Fruit fly (Drosophila melanogaster) whole organism, embryonic: ENCODE measurements around the gene Scr.

Source experiments
- BtbVII ChIP-seq: fragments of 200-800 bp; sonication (Bioruptor generic); optimal IDR thresholded peaks from 3 replicates; lab custom pipeline; 2017; ENCODE audit warnings: missing biosample characterization, mild to moderate bottlenecking, missing genetic modification characterization
- Bteb2 ChIP-seq: fragments of 200-800 bp; sonication (Bioruptor generic); optimal IDR thresholded peaks from 2 replicates; lab custom pipeline; 2016; ENCODE audit warnings: missing biosample characterization, missing genetic modification characterization
- CG10431 ChIP-seq: fragments of 200-800 bp; sonication (Bioruptor generic); optimal IDR thresholded peaks from 3 replicates; lab custom pipeline; 2018; ENCODE audit warnings: missing biosample characterization, mild to moderate bottlenecking, missing genetic modification characterization
- CG12219 ChIP-seq: fragments of 200-800 bp; sonication (Bioruptor generic); optimal IDR thresholded peaks from 3 replicates; lab custom pipeline; 2018; ENCODE audit warnings: missing biosample characterization, mild to moderate bottlenecking, missing genetic modification characterization
- CG1233 ChIP-seq: fragments of 200-800 bp; sonication (Bioruptor generic); optimal IDR thresholded peaks from 4 replicates; lab custom pipeline; 2018; ENCODE audit warnings: missing biosample characterization, mild to moderate bottlenecking, missing genetic modification characterization
- CG12769 ChIP-seq: fragments of 200-800 bp; sonication (Bioruptor generic); optimal IDR thresholded peaks from 2 replicates; lab custom pipeline; 2019; ENCODE audit warnings: missing biosample characterization, mild to moderate bottlenecking, missing genetic modification characterization, moderate library complexity
- CG13775 ChIP-seq: fragments of 200-800 bp; sonication (Bioruptor generic); optimal IDR thresholded peaks from 3 replicates; lab custom pipeline; 2017; ENCODE audit warnings: missing biosample characterization, mild to moderate bottlenecking, missing genetic modification characterization
- CG14014 ChIP-seq: fragments of 200-800 bp; sonication (Bioruptor generic); IDR thresholded peaks from 2 replicates; pipeline ENCODE4 v1.3.6; 2022; ENCODE audit warnings: missing biosample characterization, missing genetic modification characterization
- CG15073 ChIP-seq: fragments of 200-800 bp; sonication (Bioruptor generic); optimal IDR thresholded peaks from 2 replicates; lab custom pipeline; 2016; ENCODE audit warnings: missing biosample characterization, missing genetic modification characterization
- CG15269 ChIP-seq: fragments of 200-800 bp; sonication (Bioruptor generic); optimal IDR thresholded peaks from 2 replicates; lab custom pipeline; 2018; ENCODE audit warnings: missing biosample characterization, mild to moderate bottlenecking, missing genetic modification characterization, moderate library complexity
- CG15479 ChIP-seq: fragments of 200-800 bp; sonication (Bioruptor generic); optimal IDR thresholded peaks from 3 replicates; lab custom pipeline; 2019; ENCODE audit warnings: missing biosample characterization, mild to moderate bottlenecking, missing genetic modification characterization, moderate library complexity
- CG2116 ChIP-seq: fragments of 200-800 bp; sonication (Bioruptor generic); optimal IDR thresholded peaks from 3 replicates; lab custom pipeline; 2018; ENCODE audit warnings: missing biosample characterization, mild to moderate bottlenecking, missing genetic modification characterization
- CG34422 ChIP-seq: fragments of 200-800 bp; sonication (Bioruptor generic); IDR thresholded peaks from 3 replicates; pipeline ENCODE4 v1.3.6; 2022; ENCODE audit warnings: missing biosample characterization, missing genetic modification characterization
- CG6765 ChIP-seq: fragments of 200-800 bp; sonication (Bioruptor generic); optimal IDR thresholded peaks from 3 replicates; lab custom pipeline; 2017; ENCODE audit warnings: missing biosample characterization, mild to moderate bottlenecking, missing genetic modification characterization
- CG7271 ChIP-seq: fragments of 200-800 bp; sonication (Bioruptor generic); optimal IDR thresholded peaks from 2 replicates; lab custom pipeline; 2018; ENCODE audit warnings: missing biosample characterization, mild to moderate bottlenecking, missing genetic modification characterization, moderate library complexity
- CG7357 ChIP-seq: fragments of 200-800 bp; sonication (Bioruptor generic); IDR thresholded peaks from 3 replicates; pipeline ENCODE4 v1.3.6; 2022; ENCODE audit warnings: missing biosample characterization, missing genetic modification characterization
- CG8359 ChIP-seq: fragments of 200-800 bp; sonication (Bioruptor generic); optimal IDR thresholded peaks from 2 replicates; lab custom pipeline; 2017; ENCODE audit warnings: missing biosample characterization, mild to moderate bottlenecking, missing genetic modification characterization, borderline replicate concordance
- CG8924 ChIP-seq: fragments of 200-800 bp; optimal IDR thresholded peaks from 3 replicates; lab custom pipeline; 2019; ENCODE audit warnings: missing biosample characterization, mild to moderate bottlenecking, missing genetic modification characterization, moderate library complexity
- CoRest ChIP-seq: fragments of 200-800 bp; sonication (Bioruptor generic); optimal IDR thresholded peaks from 3 replicates; lab custom pipeline; 2018; ENCODE audit warnings: missing biosample characterization, mild to moderate bottlenecking, missing genetic modification characterization, moderate library complexity
- Deaf1 ChIP-seq: fragments of 200-800 bp; optimal IDR thresholded peaks from 3 replicates; lab custom pipeline; 2019; ENCODE audit warnings: missing biosample characterization, mild to moderate bottlenecking, missing genetic modification characterization, moderate library complexity
- Dll ChIP-seq: fragments of 200-800 bp; sonication (Bioruptor generic); IDR thresholded peaks from 4 replicates; pipeline ENCODE4 v1.3.6; 2022; ENCODE audit warnings: missing biosample characterization, missing genetic modification characterization; ENCODE audit not compliant: partially characterized antibody
- Dref ChIP-seq: fragments of 200-800 bp; sonication (Bioruptor generic); IDR thresholded peaks from 2 replicates; pipeline ENCODE4 v1.3.6; 2022; ENCODE audit warnings: missing biosample characterization, missing genetic modification characterization
- ERR ChIP-seq: fragments of 200-800 bp; sonication (Bioruptor generic); optimal IDR thresholded peaks from 2 replicates; lab custom pipeline; 2016; ENCODE audit warnings: missing biosample characterization, missing genetic modification characterization
- H15 ChIP-seq: fragments of 200-800 bp; sonication (Bioruptor generic); IDR thresholded peaks from 3 replicates; pipeline ENCODE4 v1.3.6; 2022; ENCODE audit warnings: missing biosample characterization, missing genetic modification characterization
- HLH4C ChIP-seq: fragments of 200-800 bp; sonication (Bioruptor generic); IDR thresholded peaks from 3 replicates; pipeline ENCODE4 v1.3.6; 2022; ENCODE audit warnings: missing biosample characterization, missing genetic modification characterization; ENCODE audit not compliant: partially characterized antibody
- Kr ChIP-seq: fragments of 200-800 bp; sonication (Bioruptor generic); optimal IDR thresholded peaks from 2 replicates; lab custom pipeline; 2017; ENCODE audit warnings: missing biosample characterization, mild to moderate bottlenecking, missing genetic modification characterization
- Mrtf ChIP-seq: fragments of 200-800 bp; sonication (Bioruptor generic); IDR thresholded peaks from 3 replicates; pipeline ENCODE4 v1.3.6; 2022; ENCODE audit warnings: missing biosample characterization, missing genetic modification characterization
- NC2β ChIP-seq: fragments of 200-800 bp; sonication (Bioruptor generic); optimal IDR thresholded peaks from 2 replicates; lab custom pipeline; 2016; ENCODE audit warnings: missing biosample characterization, missing genetic modification characterization
- Nf-YA ChIP-seq: fragments of 200-800 bp; sonication (Bioruptor generic); IDR thresholded peaks from 2 replicates; pipeline ENCODE4 v1.3.6; 2022; ENCODE audit warnings: missing biosample characterization, missing genetic modification characterization
- Nf-YB ChIP-seq: fragments of 200-800 bp; sonication (Bioruptor generic); optimal IDR thresholded peaks from 3 replicates; lab custom pipeline; 2019; ENCODE audit warnings: missing biosample characterization, mild to moderate bottlenecking, missing genetic modification characterization, moderate library complexity
- NfI ChIP-seq: fragments of 200-800 bp; sonication (Bioruptor generic); optimal IDR thresholded peaks from 3 replicates; lab custom pipeline; 2018; ENCODE audit warnings: missing biosample characterization, mild to moderate bottlenecking, missing genetic modification characterization, moderate library complexity
- Six4 ChIP-seq: fragments of 200-800 bp; sonication (Bioruptor generic); optimal IDR thresholded peaks from 2 replicates; lab custom pipeline; 2016; ENCODE audit warnings: missing biosample characterization, missing genetic modification characterization
- Sox102F ChIP-seq: fragments of 200-800 bp; sonication (Bioruptor generic); optimal IDR thresholded peaks from 2 replicates; lab custom pipeline; 2018; ENCODE audit warnings: missing biosample characterization, mild to moderate bottlenecking, missing genetic modification characterization, moderate library complexity
- Xrp1 ChIP-seq: fragments of 200-800 bp; sonication (Bioruptor generic); IDR thresholded peaks from 2 replicates; pipeline ENCODE4 v1.3.6; 2022; ENCODE audit warnings: missing biosample characterization, missing genetic modification characterization
- croc ChIP-seq: fragments of 200-800 bp; sonication (Bioruptor generic); conservative IDR thresholded peaks from 3 replicates; pipeline ENCODE4 v1.3.6; 2022; ENCODE audit warnings: missing biosample characterization, missing genetic modification characterization
- emc ChIP-seq: fragments of 200-800 bp; sonication (Bioruptor generic); optimal IDR thresholded peaks from 2 replicates; lab custom pipeline; 2016; ENCODE audit warnings: missing biosample characterization, missing genetic modification characterization
- grau ChIP-seq: fragments of 200-800 bp; optimal IDR thresholded peaks from 3 replicates; lab custom pipeline; 2019; ENCODE audit warnings: missing biosample characterization, mild to moderate bottlenecking, missing genetic modification characterization, moderate library complexity
- hbn ChIP-seq: fragments of 200-800 bp; sonication (Bioruptor generic); IDR thresholded peaks from 2 replicates; pipeline ENCODE4 v1.3.6; 2022; ENCODE audit warnings: missing biosample characterization, missing genetic modification characterization; ENCODE audit not compliant: partially characterized antibody
- hth ChIP-seq: fragments of >200 bp; optimal IDR thresholded peaks from 2 replicates; lab custom pipeline; 2017; ENCODE audit warnings: inconsistent platforms
- maf-S ChIP-seq: fragments of 200-800 bp; sonication (Bioruptor generic); optimal IDR thresholded peaks from 2 replicates; lab custom pipeline; 2016; ENCODE audit warnings: missing biosample characterization, missing genetic modification characterization
- mld ChIP-seq: fragments of 200-800 bp; sonication (Bioruptor generic); IDR thresholded peaks from 3 replicates; pipeline ENCODE4 v1.3.6; 2022; ENCODE audit warnings: missing biosample characterization, missing genetic modification characterization; ENCODE audit not compliant: partially characterized antibody
- nau ChIP-seq: fragments of 200-800 bp; sonication (Bioruptor generic); optimal IDR thresholded peaks from 3 replicates; lab custom pipeline; 2017; ENCODE audit warnings: missing biosample characterization, mild to moderate bottlenecking, missing genetic modification characterization, missing genetic modification reagents
- otp ChIP-seq: fragments of 200-800 bp; sonication (Bioruptor generic); IDR thresholded peaks from 3 replicates; pipeline ENCODE4, ENCODE4 v1.3.6; 2022; ENCODE audit warnings: missing biosample characterization, missing genetic modification characterization
- pum ChIP-seq: fragments of 200-800 bp; sonication (Bioruptor generic); optimal IDR thresholded peaks from 2 replicates; lab custom pipeline; 2016; ENCODE audit warnings: missing biosample characterization, missing genetic modification characterization
- schlank ChIP-seq: fragments of 200-800 bp; sonication (Bioruptor generic); optimal IDR thresholded peaks from 2 replicates; lab custom pipeline; 2018; ENCODE audit warnings: missing biosample characterization, mild to moderate bottlenecking, missing genetic modification characterization
- sens-2 ChIP-seq: fragments of 200-800 bp; sonication (Bioruptor generic); IDR thresholded peaks from 2 replicates; pipeline ENCODE4 v1.3.6; 2022; ENCODE audit warnings: missing biosample characterization, missing genetic modification characterization
- sob ChIP-seq: fragments of 200-800 bp; sonication (Bioruptor generic); IDR thresholded peaks from 2 replicates; pipeline ENCODE4 v1.3.6; 2022; ENCODE audit warnings: missing biosample characterization, missing genetic modification characterization
- unc-4 ChIP-seq: fragments of 200-800 bp; sonication (Bioruptor generic); IDR thresholded peaks from 2 replicates; pipeline ENCODE4 v1.3.6; 2022; ENCODE audit warnings: missing biosample characterization, missing genetic modification characterization; ENCODE audit not compliant: partially characterized antibody
- vvl ChIP-seq: fragments of 200-800 bp; sonication (Bioruptor generic); IDR thresholded peaks from 2 replicates; pipeline ENCODE4 v1.3.6; 2022; ENCODE audit warnings: missing biosample characterization, missing genetic modification characterization

Gene Scr

DNA sequence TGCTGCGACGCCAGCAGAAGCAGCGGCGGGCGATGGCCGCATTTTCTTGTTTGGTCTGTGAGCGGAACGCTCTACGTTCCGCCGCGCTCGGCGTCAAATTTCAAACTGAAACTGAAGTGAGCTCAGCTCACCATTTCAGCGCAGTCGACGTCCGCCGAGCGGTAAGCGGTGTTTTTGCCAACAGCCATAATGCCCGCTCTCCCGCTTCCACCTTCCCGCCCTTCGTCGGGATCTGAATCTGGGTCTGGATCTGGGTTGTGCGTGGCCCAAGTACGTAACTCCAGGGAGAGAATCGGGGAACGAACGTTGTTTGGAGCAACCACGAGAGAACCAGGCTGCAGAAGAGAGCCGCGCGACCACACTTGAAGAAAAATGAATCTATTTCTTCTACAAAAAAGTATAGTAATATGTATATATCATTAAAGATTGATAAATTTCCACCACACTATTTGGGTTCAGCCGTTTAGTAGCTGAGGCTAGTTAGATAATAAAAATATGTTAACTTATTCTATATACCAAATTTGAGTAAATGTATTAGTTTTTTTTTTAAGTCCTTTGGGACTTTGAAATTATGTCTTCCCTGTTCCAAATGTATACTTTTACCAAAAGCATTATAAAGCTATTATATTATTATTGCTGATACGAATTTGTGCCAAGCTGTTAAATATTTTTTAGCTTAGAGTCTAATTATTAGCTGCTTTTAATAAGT, 33.4 kb downstream of the Scr start (continued):
- TF ChIP-seq Mrtf, result no peak
- peak; percentile 18 for TF ChIP-seq Sox102F
- TF ChIP-seq croc (GFP tag; lab: Robert Waterston, UW), result no peak
- TF ChIP-seq schlank (tag; lab: Kevin White, UChicago), result no peak
- no peak for TF ChIP-seq HLH4C
- no peak for TF ChIP-seq grau
- TF ChIP-seq otp, result no peak
- TF ChIP-seq CG6765, result no peak
- TF ChIP-seq unc-4, result no peak
- TF ChIP-seq maf-S (GFP tag; lab: Kevin White, UChicago), result no peak
- no peak for TF ChIP-seq Bteb2
- no peak for TF ChIP-seq CG7357 (GFP tag; lab: Robert Waterston, UW)
- TF ChIP-seq CG15479 (GFP tag; lab: Kevin White, UChicago), result no peak
- TF ChIP-seq CG8359, result no peak
- no peak for TF ChIP-seq CG34422
- no peak for TF ChIP-seq CG1233 (GFP tag; lab: Kevin White, UChicago)
- no peak for TF ChIP-seq Nf-YB (GFP tag; lab: Kevin White, UChicago)
- no peak for TF ChIP-seq ERR
- TF ChIP-seq vvl (GFP tag; lab: Robert Waterston, UW), result 0 out of 2 replicates have a peak, but pooled peaks have one; percentile 27
- TF ChIP-seq Dll (GFP tag; lab: Robert Waterston, UW), result no peak
- no peak for TF ChIP-seq CG8924 (tag; lab: Kevin White, UChicago)
- TF ChIP-seq hth (lab: Kevin White, UChicago), result no peak
- TF ChIP-seq Deaf1 (tag; lab: Kevin White, UChicago), result peak; percentile 73
- TF ChIP-seq CG10431 (GFP tag; lab: Kevin White, UChicago), result no peak
- TF ChIP-seq CG13775, result peak; percentile 33
- TF ChIP-seq mld (GFP tag; lab: Robert Waterston, UW), result 0 out of 3 replicates have a peak, but pooled peaks have one; percentile 55
- TF ChIP-seq CoRest (tag; lab: Kevin White, UChicago), result peak; percentile 39
- TF ChIP-seq Dref (GFP tag; lab: Robert Waterston, UW), result no peak
- TF ChIP-seq sens-2 (GFP tag; lab: Robert Waterston, UW), result no peak
- TF ChIP-seq CG15269 (tag; lab: Kevin White, UChicago), result no peak
- no peak for TF ChIP-seq BtbVII (GFP tag; lab: Kevin White, UChicago)
- no peak for TF ChIP-seq hbn
- TF ChIP-seq CG12219 (GFP tag; lab: Kevin White, UChicago), result no peak
- peak; percentile 50; the same call in 1 of the 2 replicates for TF ChIP-seq Xrp1 (GFP tag; lab: Robert Waterston, UW)
- TF ChIP-seq Nf-YA, result no peak
- no peak for TF ChIP-seq CG14014 (GFP tag; lab: Robert Waterston, UW)
- TF ChIP-seq sob (GFP tag; lab: Robert Waterston, UW), result no peak
- no peak for TF ChIP-seq emc (GFP tag; lab: Kevin White, UChicago)
- no peak for TF ChIP-seq CG2116 (GFP tag; lab: Kevin White, UChicago)
- no peak for TF ChIP-seq CG15073
- peak; percentile 8 for TF ChIP-seq Kr (GFP tag; lab: Kevin White, UChicago)
- TF ChIP-seq H15, result 0 out of 3 replicates have a peak, but pooled peaks have one; percentile 45
- no peak for TF ChIP-seq NC2β (GFP tag; lab: Kevin White, UChicago)
- no peak for TF ChIP-seq CG7271 (tag; lab: Kevin White, UChicago)
- no peak for TF ChIP-seq NfI (GFP tag; lab: Kevin White, UChicago)
- no peak for TF ChIP-seq nau (GFP tag; lab: Kevin White, UChicago)
- TF ChIP-seq pum (GFP tag; lab: Kevin White, UChicago), result no peak
- TF ChIP-seq CG12769 (tag; lab: Kevin White, UChicago), result peak; percentile 96
- TF ChIP-seq Six4, result no peak
